Fruit fly (Drosophila melanogaster): Measurements from ENCODE around the gene Bin1.
A peak's percentile ranks its signal among the peaks of the same experiment; 100 is the strongest.

Gene Bin1

DNA sequence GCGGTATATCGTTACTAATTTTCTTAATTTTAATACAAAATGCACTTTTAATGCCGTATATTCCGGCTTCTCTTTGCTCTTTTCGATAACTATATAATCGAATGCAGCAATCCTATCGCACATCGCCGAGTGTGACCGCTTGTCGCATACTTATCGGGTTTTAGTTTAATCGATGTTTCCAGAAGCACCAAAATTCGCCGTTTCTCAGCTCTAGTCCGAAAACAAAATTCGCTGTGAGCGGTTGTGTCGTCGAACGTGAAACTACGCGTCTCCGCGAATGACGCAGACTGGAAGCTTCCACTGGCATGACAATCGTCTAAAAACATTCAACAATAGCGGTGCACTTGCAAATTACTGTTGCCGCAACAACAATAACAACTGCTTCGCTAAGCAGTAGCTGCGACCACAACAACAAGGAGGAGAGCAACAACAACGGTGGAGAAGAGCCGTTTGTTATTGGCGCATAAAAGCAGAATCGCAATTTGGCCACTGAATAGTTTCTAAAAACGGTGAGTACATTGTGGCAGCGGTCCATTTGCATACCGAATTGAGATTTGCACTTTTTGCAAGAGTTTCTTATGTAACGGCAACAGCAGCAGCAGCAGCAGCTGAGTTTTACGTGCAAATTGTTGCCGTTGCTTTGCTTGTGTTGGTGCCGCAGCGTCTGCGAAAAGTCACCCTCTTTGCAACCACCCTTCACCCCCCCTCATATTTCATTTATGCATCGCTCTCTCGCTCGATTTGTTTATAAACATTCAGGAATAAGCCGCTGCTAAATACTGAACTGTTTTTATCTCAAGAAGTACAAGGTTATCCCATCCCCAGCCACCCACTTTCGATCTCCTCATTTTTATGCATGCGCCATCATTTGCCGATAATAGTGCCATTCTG lies 2.3 kb downstream of the Bin1 start, which contains the start of gene sra (continued):
- no peak for TF ChIP-seq CG8319 (GFP tag; optimal IDR thresholded peaks at IDR 0.05)
- TF ChIP-seq Hr39 (GFP tag; optimal IDR thresholded peaks at IDR 0.05): no peak
- TF ChIP-seq Hr4 (GFP tag; optimal IDR thresholded peaks at IDR 0.05): no peak
- 0 out of 3 replicates have a peak, but pooled peaks have one; percentile 31 for TF ChIP-seq CG6163 (GFP tag; IDR thresholded peaks at IDR 0.05)
- no peak for TF ChIP-seq CG32006 (GFP tag; optimal IDR thresholded peaks at IDR 0.05)
- TF ChIP-seq OdsH (GFP tag; optimal IDR thresholded peaks at IDR 0.05): no peak
- TF ChIP-seq svp (GFP tag): no peak

DNA sequence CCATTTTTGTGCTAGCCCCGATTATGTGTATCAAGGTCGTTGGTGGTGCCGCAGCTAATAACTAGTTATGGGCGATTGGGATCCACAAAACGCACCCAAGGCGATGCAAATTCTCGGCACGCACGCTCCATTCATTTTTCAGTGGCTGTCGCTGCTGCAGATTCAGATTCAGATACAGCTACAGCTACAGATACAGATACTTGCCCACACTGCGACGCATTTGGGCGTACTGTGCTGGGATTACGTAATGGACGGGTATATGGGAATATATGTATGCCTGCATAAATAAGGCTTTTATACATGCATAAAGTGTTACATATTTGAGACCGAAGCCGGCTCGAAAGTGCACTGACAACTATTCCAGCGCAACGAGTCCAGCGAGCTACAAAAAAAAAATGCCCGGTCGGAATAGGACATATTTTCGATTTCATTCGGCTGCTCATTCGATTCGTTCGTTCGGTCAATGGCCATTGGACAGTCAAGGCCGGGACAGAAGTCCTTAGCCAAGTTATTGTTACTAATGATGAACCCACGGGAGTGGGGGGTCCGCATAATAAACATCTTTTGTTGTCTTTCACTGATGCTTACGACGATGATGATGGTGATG lies 7.0 kb downstream of the Bin1 start:
- no peak for TF ChIP-seq Eip93F (GFP tag; optimal IDR thresholded peaks at IDR 0.05)
- no peak for TF ChIP-seq Hr38 (GFP tag; optimal IDR thresholded peaks at IDR 0.05)
- TF ChIP-seq pdm3 (GFP tag; optimal IDR thresholded peaks at IDR 0.05): no peak
- peak; percentile 38 for TF ChIP-seq vri (GFP tag; optimal IDR thresholded peaks at IDR 0.05)
- TF ChIP-seq CG11762 (GFP tag; optimal IDR thresholded peaks at IDR 0.05; ENCODE audit: insufficient read depth): no peak
- TF ChIP-seq esn (GFP tag; optimal IDR thresholded peaks at IDR 0.05): no peak
- TF ChIP-seq CG34406 (GFP tag; optimal IDR thresholded peaks at IDR 0.05): no peak
- TF ChIP-seq Eip78C (GFP tag): peak; percentile 47
- TF ChIP-seq CG9139 (GFP tag; optimal IDR thresholded peaks at IDR 0.05): no peak
- TF ChIP-seq CG7368 (GFP tag; optimal IDR thresholded peaks at IDR 0.05): no peak
- TF ChIP-seq CG6792 (GFP tag; optimal IDR thresholded peaks at IDR 0.05): no peak
- TF ChIP-seq Ets96B (tag; optimal IDR thresholded peaks at IDR 0.05): no peak
- no peak for TF ChIP-seq CG16779 (tag; optimal IDR thresholded peaks at IDR 0.05)
- peak in 1 of 2 experiments; percentile 75 for TF ChIP-seq ss (GFP tag; optimal IDR thresholded peaks at IDR 0.05)
- TF ChIP-seq topi (GFP tag; optimal IDR thresholded peaks at IDR 0.05): no peak
- TF ChIP-seq CG4318 (GFP tag; optimal IDR thresholded peaks at IDR 0.05): no peak
- no peak for TF ChIP-seq net (GFP tag; optimal IDR thresholded peaks at IDR 0.05)
- no peak for TF ChIP-seq Met (GFP tag; optimal IDR thresholded peaks at IDR 0.05)
- TF ChIP-seq Hr4 (GFP tag; optimal IDR thresholded peaks at IDR 0.05): no peak
- TF ChIP-seq CG3919 (GFP tag; optimal IDR thresholded peaks at IDR 0.05): no peak
- no peak for TF ChIP-seq eg (GFP tag; IDR thresholded peaks at IDR 0.05)
- TF ChIP-seq CG6808 (GFP tag; optimal IDR thresholded peaks at IDR 0.05): no peak

DNA sequence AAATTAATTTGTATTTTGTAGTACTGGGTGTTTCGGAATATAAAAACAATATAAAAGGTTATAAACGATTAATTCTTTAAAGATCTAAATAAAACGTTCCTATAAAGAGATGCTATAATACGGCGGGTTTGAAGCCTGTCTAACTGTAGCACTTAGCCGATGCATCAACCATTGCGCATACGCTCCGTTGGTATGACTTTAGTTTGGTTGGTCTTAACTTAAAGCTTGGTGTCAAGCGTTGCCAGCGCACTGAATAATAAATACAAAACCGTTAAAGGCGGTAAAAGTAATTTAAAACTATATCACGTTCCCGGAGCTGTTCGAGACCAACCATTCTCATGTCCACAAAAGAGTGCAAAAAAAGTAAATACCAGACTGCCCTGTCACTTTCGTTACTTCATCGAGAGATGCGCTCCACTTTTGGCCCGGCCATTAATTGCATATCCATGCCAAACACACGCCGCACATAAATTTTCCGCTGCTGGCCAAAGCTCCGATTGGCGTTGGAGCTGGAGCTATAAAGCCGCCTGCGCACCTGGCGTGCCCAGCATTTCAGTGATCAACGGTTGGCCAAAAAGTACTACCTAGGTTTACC lies 8.8 kb downstream of the Bin1 start, which contains the start of gene CG8927:
Gene CG8927 (plus strand): TSS at position 545 of the 595 bp plus-strand sequence.
- no peak for TF ChIP-seq pdm3 (GFP tag; optimal IDR thresholded peaks at IDR 0.05)
- peak; percentile 57 for TF ChIP-seq Eip78C (GFP tag)
- TF ChIP-seq CG10669 (GFP tag; optimal IDR thresholded peaks at IDR 0.05): no peak
- TF ChIP-seq net (GFP tag; optimal IDR thresholded peaks at IDR 0.05): no peak
- TF ChIP-seq Ets96B (tag; optimal IDR thresholded peaks at IDR 0.05): no peak
- no peak for TF ChIP-seq Smox (GFP tag; optimal IDR thresholded peaks at IDR 0.05)
- no peak for TF ChIP-seq CG8119 (GFP tag; IDR thresholded peaks at IDR 0.05)
- no peak for TF ChIP-seq CG6854 (GFP tag; optimal IDR thresholded peaks at IDR 0.05)

DNA sequence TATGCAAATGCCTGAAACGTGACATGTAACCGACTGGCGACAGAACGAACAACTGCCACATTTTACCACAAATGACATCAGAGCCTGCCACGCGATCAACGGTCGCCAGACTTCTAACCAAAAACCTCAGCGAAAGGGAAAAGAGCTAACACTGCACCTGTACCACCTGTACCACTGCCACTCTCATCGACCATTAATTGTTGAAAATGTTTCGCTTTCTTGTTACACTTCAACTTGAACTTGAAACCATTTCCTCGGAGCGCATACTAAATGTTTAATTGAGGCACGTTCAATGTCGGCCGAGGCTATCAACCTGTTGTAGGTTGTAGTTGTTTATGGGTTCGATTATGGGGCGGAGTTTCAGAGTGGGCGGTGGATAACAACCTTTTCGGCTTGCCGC lies 12.8 kb downstream of the Bin1 start:
- TF ChIP-seq Met (GFP tag; optimal IDR thresholded peaks at IDR 0.05) (no peak), net (GFP tag; optimal IDR thresholded peaks at IDR 0.05) (no peak), spab (GFP tag; optimal IDR thresholded peaks at IDR 0.05) (no peak)

Data from whole organism, prepupa.